Worm (Caenorhabditis elegans) whole organism, L4/young adult: Measurements from ENCODE around the gene F13H10.3.

Source experiments
- W03F9.2 ChIP-seq: fragments of 150-350 bp; optimal IDR thresholded peaks from 2 replicates; lab custom pipeline; 2014; ENCODE audit warnings: missing biosample characterization, missing genetic modification characterization
- him-1 ChIP-seq: sonication (generic microtip); optimal IDR thresholded peaks from 2 replicates; lab custom pipeline; 2016; ENCODE audit warnings: missing genotype, missing genetic modification reagents, missing genetic modification characterization, missing compliant biosample characterization

ce11 chrIV:11025941-11026340, 10.2 kb upstream of the F13H10.3 start:
- TF ChIP-seq W03F9.2 (tag; lab: Kevin White, UChicago) (no peak), him-1 (tag; lab: Kevin White, UChicago) (no peak)
